Fruit fly (Drosophila melanogaster) whole organism, pupa: ENCODE measurements around the gene AGO2.

ENCODE experiments used
- CG10348 ChIP-seq: fragments of 200-800 bp; sonication (Bioruptor generic); IDR thresholded peaks from 2 replicates; pipeline ENCODE4 v1.3.6; 2022; ENCODE audit warnings: missing biosample characterization, missing genetic modification characterization
- CG12605 ChIP-seq: fragments of 200-800 bp; sonication (Bioruptor generic); IDR thresholded peaks from 2 replicates; pipeline ENCODE4 v1.3.6; 2022; ENCODE audit warnings: missing biosample characterization, missing genetic modification characterization
- CG13204 ChIP-seq: fragments of 200-800 bp; sonication (Bioruptor generic); optimal IDR thresholded peaks from 2 replicates; lab custom pipeline; 2018; ENCODE audit warnings: missing biosample characterization, mild to moderate bottlenecking, missing genetic modification characterization, moderate library complexity
- CG14655 ChIP-seq: fragments of 200-800 bp; sonication (Bioruptor generic); optimal IDR thresholded peaks from 3 replicates; lab custom pipeline; 2017; ENCODE audit warnings: mild to moderate bottlenecking, missing biosample characterization, missing genetic modification reagents, missing genetic modification characterization
- CG15710 ChIP-seq: fragments of 200-800 bp; sonication (Bioruptor generic); optimal IDR thresholded peaks from 2 replicates; lab custom pipeline; 2018; ENCODE audit warnings: missing biosample characterization, mild to moderate bottlenecking, missing genetic modification characterization, moderate library complexity
- CG17806 ChIP-seq: fragments of 200-800 bp; sonication (Bioruptor generic); optimal IDR thresholded peaks from 2 replicates; lab custom pipeline; 2018; ENCODE audit warnings: missing biosample characterization, mild to moderate bottlenecking, missing genetic modification characterization, moderate library complexity
- CG32121 ChIP-seq: fragments of 200-800 bp; sonication (Bioruptor generic); IDR thresholded peaks from 2 replicates; pipeline ENCODE4 v1.3.6; 2022; ENCODE audit warnings: missing biosample characterization, missing genetic modification characterization
- CG34367 ChIP-seq: fragments of 200-800 bp; sonication (Bioruptor generic); optimal IDR thresholded peaks from 2 replicates; lab custom pipeline; 2018; ENCODE audit warnings: missing biosample characterization, mild to moderate bottlenecking, missing genetic modification characterization
- CG4496 ChIP-seq: fragments of 200-800 bp; sonication (Bioruptor generic); IDR thresholded peaks from 3 replicates; pipeline ENCODE4 v1.3.6; 2022; ENCODE audit warnings: missing biosample characterization, missing genetic modification characterization
- CG8159 ChIP-seq: fragments of 200-800 bp; sonication (Bioruptor generic); optimal IDR thresholded peaks from 3 replicates; lab custom pipeline; 2018; ENCODE audit warnings: missing biosample characterization, mild to moderate bottlenecking, missing genetic modification characterization, moderate library complexity
- CG8301 ChIP-seq: fragments of 200-800 bp; sonication (Bioruptor generic); optimal IDR thresholded peaks from 2 replicates; lab custom pipeline; 2018; ENCODE audit warnings: missing biosample characterization, mild to moderate bottlenecking, missing genetic modification characterization
- CG9948 ChIP-seq: fragments of 200-800 bp; sonication (Bioruptor generic); optimal IDR thresholded peaks from 2 replicates; lab custom pipeline; 2018; ENCODE audit warnings: missing biosample characterization, mild to moderate bottlenecking, missing genetic modification characterization, moderate library complexity
- D1 ChIP-seq: fragments of 200-800 bp; sonication (Bioruptor generic); optimal IDR thresholded peaks from 2 replicates; lab custom pipeline; 2018; ENCODE audit warnings: missing biosample characterization, mild to moderate bottlenecking, missing genetic modification characterization, moderate library complexity
- EcR ChIP-seq: fragments of 200-800 bp; sonication (Bioruptor generic); optimal IDR thresholded peaks from 3 replicates; lab custom pipeline; 2019; ENCODE audit warnings: missing biosample characterization, missing genetic modification characterization, mild to moderate bottlenecking, moderate library complexity, missing genetic modification reagents
- Ets98B ChIP-seq: fragments of 200-800 bp; sonication (Bioruptor generic); IDR thresholded peaks from 2 replicates; pipeline ENCODE4 v1.3.6; 2022; ENCODE audit warnings: missing biosample characterization, missing genetic modification characterization
- Pif1A ChIP-seq: fragments of 200-800 bp; sonication (Bioruptor generic); optimal IDR thresholded peaks from 3 replicates; lab custom pipeline; 2016; ENCODE audit warnings: missing biosample characterization, missing genetic modification characterization
- Pif1B ChIP-seq: fragments of 200-800 bp; sonication (Bioruptor generic); optimal IDR thresholded peaks from 3 replicates; lab custom pipeline; 2016; ENCODE audit warnings: missing biosample characterization, missing genetic modification characterization
- Snoo ChIP-seq: fragments of 200-800 bp; sonication (Bioruptor generic); optimal IDR thresholded peaks from 3 replicates; lab custom pipeline; 2017; ENCODE audit warnings: missing biosample characterization, mild to moderate bottlenecking, missing genetic modification characterization, inconsistent platforms
- fd96Ca ChIP-seq: fragments of 200-800 bp; sonication (Bioruptor generic); IDR thresholded peaks from 3 replicates; pipeline ENCODE4 v1.3.6; 2022; ENCODE audit warnings: missing biosample characterization, missing genetic modification characterization
- gl ChIP-seq: fragments of 200-800 bp; sonication (Bioruptor generic); optimal IDR thresholded peaks from 2 replicates; lab custom pipeline; 2018; ENCODE audit warnings: missing biosample characterization, mild to moderate bottlenecking, missing genetic modification characterization
- rn ChIP-seq: fragments of 200-800 bp; sonication (Bioruptor generic); IDR thresholded peaks from 2 replicates; pipeline ENCODE4 v1.3.6; 2022; ENCODE audit warnings: missing biosample characterization, missing genetic modification characterization

AGO2 gene

DNA sequence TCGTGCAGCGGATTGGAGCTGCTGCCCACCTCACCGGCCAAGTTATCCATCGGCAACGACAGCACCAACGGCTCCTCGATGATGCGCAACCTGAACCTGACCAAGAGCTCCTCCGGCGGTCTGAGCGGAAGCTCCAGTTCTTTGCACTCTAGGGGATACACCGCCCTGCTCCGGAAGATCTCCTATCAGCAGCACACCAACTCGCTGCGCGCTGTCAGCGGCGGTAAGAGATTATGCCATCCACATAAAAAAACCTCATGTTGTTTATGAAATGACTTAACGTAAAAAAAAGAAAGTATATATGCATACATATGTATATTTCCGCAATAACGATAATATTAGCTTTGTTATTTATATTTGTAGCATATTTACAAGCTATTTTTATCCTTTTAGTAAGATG, 14.8 kb downstream of the AGO2 start:
- TF ChIP-seq CG8159 (tag; lab: Kevin White, UChicago), result no peak
- no peak for TF ChIP-seq Pif1A (GFP tag; lab: Kevin White, UChicago)
- TF ChIP-seq Pif1B (GFP tag; lab: Kevin White, UChicago), result no peak
- peak; percentile 68 for TF ChIP-seq EcR (GFP tag; lab: Kevin White, UChicago)
- no peak for TF ChIP-seq Ets98B (GFP tag; lab: Robert Waterston, UW)
- TF ChIP-seq CG32121 (GFP tag; lab: Robert Waterston, UW), result no peak
- no peak for TF ChIP-seq CG14655 (GFP tag; lab: Kevin White, UChicago)

DNA sequence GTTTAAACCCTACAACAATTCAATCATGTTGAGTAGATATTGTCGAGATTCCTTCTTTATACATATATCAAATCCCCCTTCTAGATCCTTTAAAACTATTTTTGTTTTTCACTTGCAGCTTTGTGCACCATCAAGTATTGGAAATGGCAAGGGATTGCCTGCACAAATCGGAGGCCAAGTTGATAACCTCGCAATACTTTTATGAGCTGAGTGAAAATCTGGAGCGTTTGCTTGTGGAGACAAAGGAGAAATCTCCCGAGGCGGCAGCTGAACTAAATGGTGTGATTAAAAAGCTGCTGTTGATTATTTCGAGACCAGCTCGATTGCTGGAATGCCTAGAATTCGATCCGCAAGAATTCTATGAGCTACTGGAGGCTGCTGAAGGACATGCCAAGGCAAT, 16.7 kb downstream of the AGO2 start:
- TF ChIP-seq Ets98B (GFP tag; lab: Robert Waterston, UW) (no peak), CG32121 (GFP tag; lab: Robert Waterston, UW) (no peak), CG15710 (tag; lab: Kevin White, UChicago) (no peak), CG14655 (GFP tag; lab: Kevin White, UChicago) (no peak), Pif1A (GFP tag; lab: Kevin White, UChicago) (no peak), D1 (tag; lab: Kevin White, UChicago) (no peak), CG10348 (no peak), CG13204 (GFP tag; lab: Kevin White, UChicago) (no peak), rn (GFP tag; lab: Robert Waterston, UW) (no peak), CG9948 (no peak), CG8159 (tag; lab: Kevin White, UChicago) (no peak)

DNA sequence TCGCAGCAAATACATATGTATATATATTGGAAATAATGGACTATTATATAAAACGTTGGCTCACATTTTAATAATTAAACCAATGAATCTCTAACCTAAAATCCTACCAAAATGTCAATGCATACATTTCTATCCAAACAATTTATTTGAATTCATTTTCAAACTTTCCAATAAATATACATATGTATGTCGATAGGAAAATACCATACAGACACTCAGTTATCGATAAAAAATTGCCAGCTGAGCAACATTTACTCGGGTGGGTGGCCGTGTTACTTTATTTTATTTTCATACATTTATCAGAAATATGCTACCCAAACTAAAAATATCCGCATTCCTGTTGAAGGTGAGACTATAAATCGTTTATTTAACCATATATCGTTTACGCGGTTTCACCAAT, 22.4 kb downstream of the AGO2 start, which contains the start of gene Ufsp2:
Ufsp2 (plus strand) TSS at position 214 of the 400 bp plus-strand sequence.
- TF ChIP-seq CG4496 (GFP tag; lab: Robert Waterston, UW), result no peak
- no peak for TF ChIP-seq CG13204 (GFP tag; lab: Kevin White, UChicago)
- no peak for TF ChIP-seq CG15710 (tag; lab: Kevin White, UChicago)
- no peak for TF ChIP-seq fd96Ca (GFP tag; lab: Robert Waterston, UW)
- no peak for TF ChIP-seq CG9948
- no peak for TF ChIP-seq D1 (tag; lab: Kevin White, UChicago)

DNA sequence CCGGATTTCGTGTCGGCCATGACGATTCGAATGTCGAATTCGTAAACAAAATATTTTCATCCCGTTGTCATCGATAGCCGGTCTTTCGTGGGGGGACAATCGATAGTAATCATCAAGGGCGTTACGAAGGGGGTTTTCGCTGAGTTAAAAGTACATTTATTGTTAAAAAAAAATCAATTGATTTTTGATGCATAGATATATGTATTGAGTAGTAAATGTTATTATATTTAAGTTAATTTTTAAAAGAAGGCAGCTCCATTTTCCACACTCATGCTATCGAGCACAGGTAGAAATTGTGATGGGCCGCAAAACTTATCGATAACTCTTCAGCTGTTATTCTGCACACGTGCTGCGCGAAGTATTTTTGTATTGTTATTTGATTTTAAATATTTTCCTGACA, 26.6 kb downstream of the AGO2 start, which contains the start of the genes mrn and CG12301:
mrn (minus strand) TSS at position 51 of the 400 bp plus-strand sequence.
CG12301 (plus strand) TSS at position 314 of the 400 bp plus-strand sequence.
- TF ChIP-seq CG17806 (tag; lab: Kevin White, UChicago), result peak; percentile 49
- peak; percentile 67 for TF ChIP-seq Snoo (tag; lab: Kevin White, UChicago)
- TF ChIP-seq D1 (tag; lab: Kevin White, UChicago), result no peak
- TF ChIP-seq Ets98B (GFP tag; lab: Robert Waterston, UW), result peak; percentile 97
- TF ChIP-seq CG34367 (tag; lab: Kevin White, UChicago), result peak; percentile 45
- TF ChIP-seq CG8301, result no peak
- TF ChIP-seq CG4496 (GFP tag; lab: Robert Waterston, UW), result peak; percentile 98
- TF ChIP-seq gl, result peak; percentile 2
- TF ChIP-seq CG14655 (GFP tag; lab: Kevin White, UChicago), result no peak
- no peak for TF ChIP-seq CG10348
- TF ChIP-seq CG12605 (GFP tag; lab: Robert Waterston, UW), result peak; percentile 91
- TF ChIP-seq CG32121 (GFP tag; lab: Robert Waterston, UW), result peak; percentile 79; the same call in 1 of the 2 replicates
- no peak for TF ChIP-seq CG13204 (GFP tag; lab: Kevin White, UChicago)
- TF ChIP-seq fd96Ca (GFP tag; lab: Robert Waterston, UW), result peak; percentile 89
- TF ChIP-seq CG15710 (tag; lab: Kevin White, UChicago), result peak; percentile 70
- TF ChIP-seq EcR (GFP tag; lab: Kevin White, UChicago), result no peak
- no peak for TF ChIP-seq CG8159 (tag; lab: Kevin White, UChicago)
- no peak for TF ChIP-seq Pif1A (GFP tag; lab: Kevin White, UChicago)
- peak; percentile 93 for TF ChIP-seq rn (GFP tag; lab: Robert Waterston, UW)
- no peak for TF ChIP-seq Pif1B (GFP tag; lab: Kevin White, UChicago)
- TF ChIP-seq CG9948, result peak; percentile 45

DNA sequence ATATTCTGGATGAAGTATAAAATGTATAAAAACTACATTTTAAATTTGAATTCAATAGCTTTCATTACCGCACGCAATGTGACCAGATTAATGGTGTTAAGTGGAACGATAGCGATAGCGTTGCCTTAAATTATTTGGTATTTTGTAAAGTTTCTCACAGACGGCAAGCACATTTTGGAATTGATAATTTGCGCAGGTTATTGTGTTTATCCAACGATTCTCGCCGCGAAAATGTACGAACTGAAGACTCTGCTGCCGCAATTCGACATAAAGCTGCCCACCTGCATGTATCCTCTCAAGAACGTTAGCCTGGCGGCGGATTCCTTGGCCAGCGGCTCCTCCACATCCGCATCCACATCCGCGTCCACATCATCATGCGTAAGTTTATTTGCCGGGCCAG, 29.6 kb downstream of the AGO2 start, which contains the start of gene AIMP2:
AIMP2 (plus strand) TSS at position 135 of the 400 bp plus-strand sequence.
- TF ChIP-seq CG8159 (tag; lab: Kevin White, UChicago) (no peak), Snoo (tag; lab: Kevin White, UChicago) (no peak), CG17806 (tag; lab: Kevin White, UChicago) (no peak), CG34367 (tag; lab: Kevin White, UChicago) (no peak), CG12605 (GFP tag; lab: Robert Waterston, UW) (no peak), rn (GFP tag; lab: Robert Waterston, UW) (no peak), CG10348 (no peak), Ets98B (GFP tag; lab: Robert Waterston, UW) (no peak), EcR (GFP tag; lab: Kevin White, UChicago) (no peak), CG9948 (no peak), CG13204 (GFP tag; lab: Kevin White, UChicago) (no peak), gl (no peak), Pif1A (GFP tag; lab: Kevin White, UChicago) (no peak), CG8301 (no peak), CG15710 (tag; lab: Kevin White, UChicago) (no peak), D1 (tag; lab: Kevin White, UChicago) (no peak), CG32121 (GFP tag; lab: Robert Waterston, UW) (no peak), CG4496 (GFP tag; lab: Robert Waterston, UW) (no peak), Pif1B (GFP tag; lab: Kevin White, UChicago) (no peak)
